Worm (Caenorhabditis elegans) whole organism, L1 larva: Measurements from ENCODE around the gene F58E6.6.

ENCODE experiments used
- C04F5.9 ChIP-seq: sonication (generic microtip); optimal IDR thresholded peaks from 2 replicates; lab custom pipeline; 2016; ENCODE audit warnings: missing genetic modification characterization, missing compliant biosample characterization
- F16B12.6 ChIP-seq: fragments of 150-350 bp; optimal IDR thresholded peaks from 2 replicates; lab custom pipeline; 2014; ENCODE audit warnings: missing biosample characterization, missing genetic modification characterization
- Y116A8C.19 ChIP-seq: sonication (generic microtip); optimal IDR thresholded peaks from 2 replicates; lab custom pipeline; 2016; ENCODE audit warnings: missing compliant biosample characterization, missing genetic modification characterization, borderline replicate concordance
- alr-1 ChIP-seq: fragments of 200-800 bp; sonication (Bioruptor generic); optimal IDR thresholded peaks from 2 replicates; lab custom pipeline; 2018; ENCODE audit warnings: borderline replicate concordance, mild to moderate bottlenecking, missing genetic modification characterization, missing compliant biosample characterization
- aly-2 ChIP-seq: fragments of 150-350 bp; optimal IDR thresholded peaks from 2 replicates; lab custom pipeline; 2014; ENCODE audit warnings: missing biosample characterization, missing genetic modification characterization
- ama-1 ChIP-seq: fragments of 150-350 bp; optimal IDR thresholded peaks from 2 replicates; lab custom pipeline; 2014
- blmp-1 ChIP-seq: fragments of 150-350 bp; optimal IDR thresholded peaks from 2 replicates; lab custom pipeline; 2014; ENCODE audit warnings: missing biosample characterization, missing genetic modification characterization
- ceh-63 ChIP-seq: fragments of 200-800 bp; sonication (Bioruptor generic); optimal IDR thresholded peaks from 2 replicates; lab custom pipeline; 2018; ENCODE audit warnings: mild to moderate bottlenecking, missing genetic modification characterization, missing compliant biosample characterization
- ceh-82 ChIP-seq, 3 experiments: fragments of 150-350 bp in 1 of 3; sonication (generic microtip) in 2 of 3; optimal IDR thresholded peaks; 2 replicates each; lab custom pipeline; 2014 to 2017; ENCODE audit warnings: missing biosample characterization in 3 of 3, missing genetic modification characterization in 3 of 3
- ceh-88 ChIP-seq: fragments of 200-800 bp; sonication (Bioruptor generic); IDR thresholded peaks from 2 replicates; pipeline ENCODE4 v1.3.6; 2022; ENCODE audit warnings: missing genetic modification characterization, missing compliant biosample characterization
- ceh-90 ChIP-seq: sonication (generic microtip); optimal IDR thresholded peaks from 2 replicates; lab custom pipeline; 2016; ENCODE audit warnings: missing genetic modification characterization, missing compliant biosample characterization
- dpl-1 ChIP-seq, 3 experiments: fragments of 150-350 bp in 2 of 3; sonication (generic microtip) in 1 of 3; optimal IDR thresholded peaks; 2 replicates each; lab custom pipeline; 2014 to 2017; ENCODE audit warnings: missing biosample characterization in 3 of 3, missing genetic modification characterization in 3 of 3, missing genetic modification reagents in 3 of 3
- efl-1 ChIP-seq, 4 experiments: fragments of 150-350 bp; optimal IDR thresholded peaks in 3 of 4; peaks in 1 of 4; 1 replicate in 1 of 4; 2 replicates in 3 of 4; lab custom pipeline; 2014; ENCODE audit warnings: missing biosample characterization in 2 of 4, missing genetic modification characterization in 2 of 4, missing genetic modification reagents in 2 of 4
- efl-3 ChIP-seq: fragments of 200-800 bp; sonication (Bioruptor generic); optimal IDR thresholded peaks from 2 replicates; lab custom pipeline; 2018; ENCODE audit warnings: mild to moderate bottlenecking, missing genetic modification characterization, missing compliant biosample characterization
- egl-13 ChIP-seq: sonication (generic microtip); optimal IDR thresholded peaks from 2 replicates; lab custom pipeline; 2016; ENCODE audit warnings: missing genotype, missing genetic modification reagents, missing genetic modification characterization, missing compliant biosample characterization
- egl-27 ChIP-seq, 2 experiments: fragments of 150-350 bp in 1 of 2; sonication (generic microtip); optimal IDR thresholded peaks; 3 replicates each; lab custom pipeline; 2017 to 2018; ENCODE audit warnings: missing biosample characterization in 2 of 2, missing genetic modification characterization in 2 of 2, missing genetic modification reagents in 2 of 2
- elt-3 ChIP-seq, 6 experiments: fragments of 150-350 bp in 1 of 6; sonication (generic microtip); optimal IDR thresholded peaks; 2 replicates each; lab custom pipeline; 2017 to 2018; ENCODE audit warnings: missing biosample characterization in 6 of 6, missing genetic modification characterization in 6 of 6, inconsistent platforms in 1 of 6
- fkh-10 ChIP-seq: sonication (generic microtip); optimal IDR thresholded peaks from 2 replicates; lab custom pipeline; 2017; ENCODE audit warnings: missing biosample characterization, missing genetic modification reagents, missing genetic modification characterization
- fkh-8 ChIP-seq: sonication (generic microtip); optimal IDR thresholded peaks from 2 replicates; lab custom pipeline; 2016; ENCODE audit warnings: mild to moderate bottlenecking, missing genetic modification characterization, missing compliant biosample characterization
- hlh-17 ChIP-seq: fragments of 200-800 bp; sonication (Bioruptor generic); optimal IDR thresholded peaks from 2 replicates; lab custom pipeline; 2018; ENCODE audit warnings: missing genetic modification characterization, mild to moderate bottlenecking, missing compliant biosample characterization, moderate library complexity, borderline replicate concordance
- hlh-4 ChIP-seq: sonication (generic microtip); optimal IDR thresholded peaks from 2 replicates; lab custom pipeline; 2016; ENCODE audit warnings: mild to moderate bottlenecking, missing genetic modification characterization, missing compliant biosample characterization
- hpl-2 ChIP-seq: fragments of 150-350 bp; optimal IDR thresholded peaks from 2 replicates; lab custom pipeline; 2014; ENCODE audit warnings: missing biosample characterization, missing genetic modification reagents, missing genetic modification characterization
- jun-1 ChIP-seq: fragments of 150-350 bp; optimal IDR thresholded peaks from 2 replicates; lab custom pipeline; 2014; ENCODE audit warnings: missing biosample characterization, missing genetic modification reagents, missing genetic modification characterization
- lin-13 ChIP-seq: fragments of 150-350 bp; optimal IDR thresholded peaks from 2 replicates; lab custom pipeline; 2014; ENCODE audit warnings: missing biosample characterization, missing genetic modification reagents, missing genetic modification characterization
- lin-14 ChIP-seq: fragments of 200-800 bp; sonication (Bioruptor generic); optimal IDR thresholded peaks from 2 replicates; lab custom pipeline; 2018; ENCODE audit warnings: mild to moderate bottlenecking, missing genetic modification characterization, moderate library complexity, missing compliant biosample characterization
- lir-3 ChIP-seq: sonication (generic microtip); optimal IDR thresholded peaks from 2 replicates; lab custom pipeline; 2016; ENCODE audit warnings: mild to moderate bottlenecking, missing genetic modification characterization, moderate library complexity, missing compliant biosample characterization; ENCODE audit not compliant: poor library complexity
- lsy-2 ChIP-seq, 2 experiments: fragments of 150-350 bp; optimal IDR thresholded peaks; 2 replicates each; lab custom pipeline; 2014; ENCODE audit warnings: missing biosample characterization in 2 of 2, missing genetic modification characterization in 2 of 2
- mdl-1 ChIP-seq, 2 experiments: fragments of 150-350 bp; optimal IDR thresholded peaks; 2 replicates each; lab custom pipeline; 2014 to 2017; ENCODE audit warnings: missing biosample characterization in 2 of 2, missing genetic modification characterization in 2 of 2, inconsistent platforms in 1 of 2
- mep-1 ChIP-seq: fragments of 150-350 bp; optimal IDR thresholded peaks from 2 replicates; lab custom pipeline; 2014; ENCODE audit warnings: missing biosample characterization, missing genetic modification characterization
- nhr-12 ChIP-seq: sonication (generic microtip); optimal IDR thresholded peaks from 2 replicates; lab custom pipeline; 2017; ENCODE audit warnings: missing biosample characterization, missing genetic modification characterization
- nhr-28 ChIP-seq: fragments of 150-350 bp; optimal IDR thresholded peaks from 2 replicates; lab custom pipeline; 2014; ENCODE audit warnings: missing biosample characterization, missing genetic modification characterization
- nhr-47 ChIP-seq: sonication (generic microtip); optimal IDR thresholded peaks from 2 replicates; lab custom pipeline; 2016; ENCODE audit warnings: mild to moderate bottlenecking, missing genetic modification characterization, moderate library complexity, missing compliant biosample characterization
- nhr-77 ChIP-seq: fragments of 150-350 bp; optimal IDR thresholded peaks from 2 replicates; lab custom pipeline; 2014; ENCODE audit warnings: missing biosample characterization, missing genetic modification characterization
- nhr-85 ChIP-seq: sonication (generic microtip); peaks from one replicate; lab custom pipeline; 2016; ENCODE audit warnings: missing genetic modification characterization, inconsistent platforms, missing compliant biosample characterization
- pag-3 ChIP-seq: sonication (generic microtip); optimal IDR thresholded peaks from 2 replicates; lab custom pipeline; 2017; ENCODE audit warnings: missing genetic modification characterization, mild to moderate bottlenecking, missing compliant biosample characterization, antibody characterized with exemption, borderline replicate concordance; ENCODE audit not compliant: insufficient read depth
- pax-3 ChIP-seq: fragments of 200-800 bp; sonication (Bioruptor generic); optimal IDR thresholded peaks from 2 replicates; lab custom pipeline; 2018; ENCODE audit warnings: mild to moderate bottlenecking, missing genetic modification characterization, moderate library complexity, missing compliant biosample characterization
- rnt-1 ChIP-seq: sonication (generic microtip); optimal IDR thresholded peaks from 2 replicates; lab custom pipeline; 2016; ENCODE audit warnings: mild to moderate bottlenecking, missing genetic modification characterization, moderate library complexity, missing compliant biosample characterization
- skn-1 ChIP-seq: fragments of 150-350 bp; optimal IDR thresholded peaks from 2 replicates; lab custom pipeline; 2014; ENCODE audit warnings: missing biosample characterization, missing genetic modification characterization
- sptf-1 ChIP-seq: fragments of 150-350 bp; optimal IDR thresholded peaks from 2 replicates; lab custom pipeline; 2014; ENCODE audit warnings: missing biosample characterization, missing genetic modification characterization
- tlp-1 ChIP-seq: fragments of 150-350 bp; optimal IDR thresholded peaks from 2 replicates; lab custom pipeline; 2014; ENCODE audit warnings: missing biosample characterization, missing genetic modification characterization
- unc-130 ChIP-seq: fragments of 150-350 bp; optimal IDR thresholded peaks from 2 replicates; lab custom pipeline; 2017; ENCODE audit warnings: missing biosample characterization, missing genetic modification characterization, inconsistent platforms
- unc-62 ChIP-seq: fragments of 150-350 bp; optimal IDR thresholded peaks from 2 replicates; lab custom pipeline; 2014; ENCODE audit warnings: missing biosample characterization, missing genetic modification reagents, missing genetic modification characterization
- unc-98 ChIP-seq: fragments of 200-800 bp; sonication (Bioruptor generic); IDR thresholded peaks from 2 replicates; pipeline ENCODE4 v1.3.6; 2022; ENCODE audit warnings: missing genetic modification characterization, missing compliant biosample characterization
- vab-15 ChIP-seq: sonication (generic microtip); optimal IDR thresholded peaks from 2 replicates; lab custom pipeline; 2017; ENCODE audit warnings: missing genotype, mild to moderate bottlenecking, missing genetic modification characterization, missing compliant biosample characterization
- zip-4 ChIP-seq: fragments of 200-800 bp; sonication (Bioruptor generic); optimal IDR thresholded peaks from 2 replicates; lab custom pipeline; 2018; ENCODE audit warnings: mild to moderate bottlenecking, missing genetic modification characterization, moderate library complexity, missing compliant biosample characterization

Gene F58E6.6

ce11 chrV:9731852-9732251 lies 21.0 kb downstream of the F58E6.6 start:
- TF ChIP-seq mdl-1 (tag; optimal IDR thresholded peaks at IDR 0.05; lab: Kevin White, UChicago) (no peak), lin-13 (GFP tag; lab: Kevin White, UChicago) (no peak), pag-3 (tag; lab: Kevin White, UChicago) (no peak), skn-1 (tag; lab: Kevin White, UChicago) (no peak), lsy-2 (tag; optimal IDR thresholded peaks at IDR 0.05; lab: Kevin White, UChicago) (peak in 1 of 2 experiments; percentile 37), tlp-1 (no peak), aly-2 (no peak), ceh-90 (no peak), lin-14 (GFP tag; lab: Kevin White, UChicago) (peak; percentile 62), efl-3 (GFP tag; lab: Kevin White, UChicago) (no peak), zip-4 (no peak), ceh-82 (tag; optimal IDR thresholded peaks at IDR 0.05; lab: Kevin White, UChicago) (peak in 1 of 3 experiments; percentile 43), alr-1 (tag; lab: Kevin White, UChicago) (no peak), mep-1 (tag; lab: Kevin White, UChicago) (peak; percentile 20), blmp-1 (tag; lab: Kevin White, UChicago) (peak; percentile 71), hlh-17 (GFP tag; lab: Kevin White, UChicago) (no peak), nhr-47 (no peak), rnt-1 (tag; lab: Kevin White, UChicago) (no peak), nhr-85 (tag; lab: Kevin White, UChicago) (no peak), efl-1 (optimal IDR thresholded peaks at IDR 0.05; lab: Kevin White, UChicago) (no peak), efl-1 (GFP tag; optimal IDR thresholded peaks at IDR 0.05 in 1 of 2; lab: Kevin White, UChicago) (peak in 1 of 2 experiments; percentile 90), elt-3 (tag; optimal IDR thresholded peaks at IDR 0.05; lab: Kevin White, UChicago) (no peak)

- TF ChIP-seq F16B12.6 (peak; percentile 10), fkh-10 (GFP tag; lab: Kevin White, UChicago) (peak; percentile 96), sptf-1 (tag; lab: Kevin White, UChicago) (no peak), lsy-2 (tag; optimal IDR thresholded peaks at IDR 0.05; lab: Kevin White, UChicago) (peak; percentile 95 to 99), pax-3 (tag; lab: Kevin White, UChicago) (peak; percentile 87), hpl-2 (GFP tag; lab: Kevin White, UChicago) (peak; percentile 83), egl-27 (tag; optimal IDR thresholded peaks at IDR 0.05; lab: Kevin White, UChicago) (peak; percentile 84 to 96), fkh-8 (tag; lab: Kevin White, UChicago) (peak; percentile 99), C04F5.9 (tag; lab: Kevin White, UChicago) (peak; percentile 60), mdl-1 (tag; optimal IDR thresholded peaks at IDR 0.05; lab: Kevin White, UChicago) (peak; percentile 74 to 97), unc-130 (tag; lab: Kevin White, UChicago) (peak; percentile 91), ceh-88 (GFP tag; lab: Robert Waterston, UW) (peak; percentile 87), nhr-85 (tag; lab: Kevin White, UChicago) (peak; percentile 96), nhr-28 (no peak), hlh-4 (tag; lab: Kevin White, UChicago) (no peak), ceh-63 (GFP tag; lab: Kevin White, UChicago) (no peak), efl-1 (optimal IDR thresholded peaks at IDR 0.05; lab: Kevin White, UChicago) (peak; percentile 82 to 84), efl-1 (GFP tag; optimal IDR thresholded peaks at IDR 0.05 in 1 of 2; lab: Kevin White, UChicago) (peak; percentile 63 to 95), nhr-12 (tag; lab: Kevin White, UChicago) (peak; percentile 11), mep-1 (tag; lab: Kevin White, UChicago) (peak; percentile 76), vab-15 (tag; lab: Kevin White, UChicago) (peak; percentile 96), unc-62 (GFP tag; lab: Kevin White, UChicago) (no peak), pag-3 (tag; lab: Kevin White, UChicago) (no peak), jun-1 (tag; lab: Kevin White, UChicago) (peak; percentile 96), lir-3 (tag; lab: Kevin White, UChicago) (peak; percentile 60), egl-13 (peak; percentile 86), skn-1 (tag; lab: Kevin White, UChicago) (peak; percentile 80), Y116A8C.19 (tag; lab: Kevin White, UChicago) (no peak), unc-98 (GFP tag; lab: Robert Waterston, UW) (no peak; the same call in 1 of the 2 replicates), dpl-1 (GFP tag; optimal IDR thresholded peaks at IDR 0.05; lab: Kevin White, UChicago) (peak; percentile 65 to 77 (median 68)), nhr-77 (peak; percentile 94), nhr-47 (peak; percentile 95), aly-2 (peak; percentile 91), ceh-90 (no peak), alr-1 (tag; lab: Kevin White, UChicago) (no peak), ama-1 (peak; percentile 100)
Measured at ce11 chrV:9730743-9731706, 21.8 kb downstream of the F58E6.6 start.
